Fruit fly (Drosophila melanogaster) whole organism, embryonic: Measurements from ENCODE around the gene galla-2.

Experiments used
- Asciz ChIP-seq: fragments of 200-800 bp; sonication (Bioruptor generic); optimal IDR thresholded peaks from 2 replicates; lab custom pipeline; 2017; ENCODE audit warnings: missing biosample characterization, mild to moderate bottlenecking, missing genetic modification characterization, missing genetic modification reagents
- Awh ChIP-seq: fragments of 200-800 bp; sonication (Bioruptor generic); IDR thresholded peaks from 2 replicates; pipeline ENCODE4, ENCODE4 v1.3.6; 2022; ENCODE audit warnings: missing biosample characterization, missing genetic modification characterization
- BEAF-32 ChIP-seq: fragments of 200-800 bp; sonication (Bioruptor generic); optimal IDR thresholded peaks from 3 replicates; lab custom pipeline; 2017; ENCODE audit warnings: missing biosample characterization, missing genetic modification characterization, mild to moderate bottlenecking, moderate library complexity, missing genetic modification reagents
- CG10979 ChIP-seq: fragments of 200-800 bp; sonication (Bioruptor generic); optimal IDR thresholded peaks from 2 replicates; lab custom pipeline; 2018; ENCODE audit warnings: missing biosample characterization, mild to moderate bottlenecking, missing genetic modification characterization, moderate library complexity
- CG11695 ChIP-seq: fragments of 200-800 bp; sonication (Bioruptor generic); IDR thresholded peaks from 3 replicates; pipeline ENCODE4 v1.3.6; 2022; ENCODE audit warnings: missing biosample characterization, missing genetic modification characterization
- CG12155 ChIP-seq: fragments of 200-800 bp; sonication (Bioruptor generic); optimal IDR thresholded peaks from 3 replicates; lab custom pipeline; 2016; ENCODE audit warnings: missing biosample characterization, missing genetic modification characterization
- CG13296 ChIP-seq: fragments of 200-800 bp; sonication (Bioruptor generic); optimal IDR thresholded peaks from 3 replicates; lab custom pipeline; 2018; ENCODE audit warnings: missing biosample characterization, mild to moderate bottlenecking, missing genetic modification characterization
- CG14710 ChIP-seq: fragments of 200-800 bp; sonication (Bioruptor generic); optimal IDR thresholded peaks from 3 replicates; lab custom pipeline; 2019; ENCODE audit warnings: missing biosample characterization, mild to moderate bottlenecking, missing genetic modification characterization, moderate library complexity
- CG15479 ChIP-seq: fragments of 200-800 bp; sonication (Bioruptor generic); optimal IDR thresholded peaks from 3 replicates; lab custom pipeline; 2019; ENCODE audit warnings: missing biosample characterization, mild to moderate bottlenecking, missing genetic modification characterization, moderate library complexity
- CG15514 ChIP-seq: fragments of 200-800 bp; sonication (Bioruptor generic); optimal IDR thresholded peaks from 3 replicates; lab custom pipeline; 2017; ENCODE audit warnings: missing biosample characterization, missing genetic modification characterization, mild to moderate bottlenecking, moderate library complexity, missing genetic modification reagents
- CG15696 ChIP-seq: fragments of 200-800 bp; sonication (Bioruptor generic); optimal IDR thresholded peaks from 2 replicates; lab custom pipeline; 2019; ENCODE audit warnings: missing biosample characterization, mild to moderate bottlenecking, missing genetic modification characterization, moderate library complexity
- CG17359 ChIP-seq: fragments of 200-800 bp; sonication (Bioruptor generic); optimal IDR thresholded peaks from 3 replicates; lab custom pipeline; 2018; ENCODE audit warnings: missing biosample characterization, mild to moderate bottlenecking, missing genetic modification characterization, moderate library complexity
- CG17361 ChIP-seq: fragments of 200-800 bp; sonication (Bioruptor generic); IDR thresholded peaks from 3 replicates; pipeline ENCODE4 v1.3.6; 2022; ENCODE audit warnings: missing biosample characterization, missing genetic modification characterization
- CG1792 ChIP-seq: fragments of 200-800 bp; sonication (Bioruptor generic); optimal IDR thresholded peaks from 2 replicates; lab custom pipeline; 2016; ENCODE audit warnings: missing biosample characterization, missing genetic modification characterization
- CG1832 ChIP-seq: fragments of 200-800 bp; sonication (Bioruptor generic); optimal IDR thresholded peaks from 2 replicates; lab custom pipeline; 2017; ENCODE audit warnings: missing biosample characterization, mild to moderate bottlenecking, missing genetic modification characterization, inconsistent platforms
- CG2678 ChIP-seq: fragments of 200-800 bp; sonication (Bioruptor generic); optimal IDR thresholded peaks from 3 replicates; lab custom pipeline; 2019; ENCODE audit warnings: missing biosample characterization, mild to moderate bottlenecking, missing genetic modification characterization, moderate library complexity
- CG30020 ChIP-seq: fragments of 200-800 bp; optimal IDR thresholded peaks from 2 replicates; lab custom pipeline; 2019; ENCODE audit warnings: missing biosample characterization, mild to moderate bottlenecking, missing genetic modification characterization, moderate library complexity
- CG33213 ChIP-seq: fragments of 200-800 bp; sonication (Bioruptor generic); optimal IDR thresholded peaks from 3 replicates; lab custom pipeline; 2016; ENCODE audit warnings: missing biosample characterization, missing genetic modification characterization
- CG3847 ChIP-seq: fragments of 200-800 bp; sonication (Bioruptor generic); IDR thresholded peaks from 2 replicates; pipeline ENCODE4 v1.3.6; 2022; ENCODE audit warnings: missing biosample characterization, missing genetic modification characterization
- CG5180 ChIP-seq: fragments of 200-800 bp; sonication (Bioruptor generic); optimal IDR thresholded peaks from 3 replicates; lab custom pipeline; 2017; ENCODE audit warnings: missing biosample characterization, missing genetic modification characterization, mild to moderate bottlenecking, moderate library complexity, missing genetic modification reagents
- CG7745 ChIP-seq: fragments of 200-800 bp; sonication (Bioruptor generic); optimal IDR thresholded peaks from 2 replicates; lab custom pipeline; 2018; ENCODE audit warnings: missing biosample characterization, mild to moderate bottlenecking, missing genetic modification characterization, moderate library complexity
- CG8924 ChIP-seq: fragments of 200-800 bp; optimal IDR thresholded peaks from 3 replicates; lab custom pipeline; 2019; ENCODE audit warnings: missing biosample characterization, mild to moderate bottlenecking, missing genetic modification characterization, moderate library complexity
- CoRest ChIP-seq: fragments of 200-800 bp; sonication (Bioruptor generic); optimal IDR thresholded peaks from 3 replicates; lab custom pipeline; 2018; ENCODE audit warnings: missing biosample characterization, mild to moderate bottlenecking, missing genetic modification characterization, moderate library complexity
- D19B ChIP-seq: fragments of 200-800 bp; sonication (Bioruptor generic); optimal IDR thresholded peaks from 2 replicates; lab custom pipeline; 2017; ENCODE audit warnings: missing biosample characterization, mild to moderate bottlenecking, missing genetic modification characterization
- Dll ChIP-seq: fragments of 200-800 bp; sonication (Bioruptor generic); IDR thresholded peaks from 4 replicates; pipeline ENCODE4 v1.3.6; 2022; ENCODE audit warnings: missing biosample characterization, missing genetic modification characterization; ENCODE audit not compliant: partially characterized antibody
- Drgx ChIP-seq: fragments of 200-800 bp; sonication (Bioruptor generic); IDR thresholded peaks from 2 replicates; pipeline ENCODE4 v1.3.6; 2022; ENCODE audit warnings: missing biosample characterization, missing genetic modification characterization
- E2f1 ChIP-seq: fragments of 200-800 bp; sonication (Bioruptor generic); IDR thresholded peaks from 2 replicates; pipeline ENCODE4 v1.3.6; 2022; ENCODE audit warnings: missing biosample characterization, missing genetic modification characterization
- Hand ChIP-seq: fragments of 200-800 bp; sonication (Bioruptor generic); optimal IDR thresholded peaks from 2 replicates; lab custom pipeline; 2017; ENCODE audit warnings: mild to moderate bottlenecking, missing biosample characterization, missing genetic modification reagents, missing genetic modification characterization
- Hsf ChIP-seq: fragments of 200-800 bp; sonication (Bioruptor generic); optimal IDR thresholded peaks from 3 replicates; lab custom pipeline; 2016; ENCODE audit warnings: missing biosample characterization, missing genetic modification characterization
- Kr ChIP-seq: fragments of 200-800 bp; sonication (Bioruptor generic); optimal IDR thresholded peaks from 2 replicates; lab custom pipeline; 2017; ENCODE audit warnings: missing biosample characterization, mild to moderate bottlenecking, missing genetic modification characterization
- MTF-1 ChIP-seq: fragments of 200-800 bp; sonication (Bioruptor generic); optimal IDR thresholded peaks from 2 replicates; lab custom pipeline; 2018; ENCODE audit warnings: missing biosample characterization, mild to moderate bottlenecking, missing genetic modification characterization, borderline replicate concordance
- Opbp ChIP-seq: fragments of 200-800 bp; sonication (Bioruptor generic); IDR thresholded peaks from 3 replicates; pipeline ENCODE4 v1.3.6; 2022; ENCODE audit warnings: missing biosample characterization, missing genetic modification characterization; ENCODE audit not compliant: partially characterized antibody
- Sox102F ChIP-seq: fragments of 200-800 bp; sonication (Bioruptor generic); optimal IDR thresholded peaks from 2 replicates; lab custom pipeline; 2018; ENCODE audit warnings: missing biosample characterization, mild to moderate bottlenecking, missing genetic modification characterization, moderate library complexity
- Sry-δ ChIP-seq: fragments of 200-800 bp; sonication (Bioruptor generic); optimal IDR thresholded peaks from 2 replicates; lab custom pipeline; 2016; ENCODE audit warnings: missing biosample characterization, missing genetic modification characterization
- aop ChIP-seq: fragments of 200-800 bp; sonication (Bioruptor generic); IDR thresholded peaks from 2 replicates; pipeline ENCODE4 v1.3.6; 2022; ENCODE audit warnings: missing biosample characterization, missing genetic modification characterization
- chif ChIP-seq, 2 experiments: fragments of 200-800 bp; sonication (Bioruptor generic); optimal IDR thresholded peaks; 3 replicates each; lab custom pipeline; 2016; ENCODE audit warnings: missing biosample characterization in 2 of 2, missing genetic modification characterization in 2 of 2
- dmrt11E ChIP-seq: fragments of 200-800 bp; sonication (Bioruptor generic); optimal IDR thresholded peaks from 3 replicates; lab custom pipeline; 2018; ENCODE audit warnings: missing biosample characterization, mild to moderate bottlenecking, missing genetic modification characterization, moderate library complexity
- dpn ChIP-seq, 2 experiments: fragments of 200-800 bp; sonication (Bioruptor generic); optimal IDR thresholded peaks; 3 replicates each; lab custom pipeline; 2016; ENCODE audit warnings: missing biosample characterization in 2 of 2, missing genetic modification characterization in 2 of 2
- grn ChIP-seq: fragments of 200-800 bp; sonication (Bioruptor generic); optimal IDR thresholded peaks from 3 replicates; lab custom pipeline; 2017; ENCODE audit warnings: missing biosample characterization, missing genetic modification characterization
- nerfin-1 ChIP-seq: fragments of 200-800 bp; sonication (Bioruptor generic); optimal IDR thresholded peaks from 3 replicates; lab custom pipeline; 2019; ENCODE audit warnings: missing biosample characterization, mild to moderate bottlenecking, missing genetic modification characterization, moderate library complexity
- pho ChIP-seq: fragments of 200-800 bp; sonication (Bioruptor generic); optimal IDR thresholded peaks from 2 replicates; lab custom pipeline; 2016; ENCODE audit warnings: missing biosample characterization, missing genetic modification characterization
- prd ChIP-seq, 3 experiments: fragments of >200 bp in 2 of 3; fragments of 200-800 bp in 1 of 3; sonication (Bioruptor generic) in 1 of 3; optimal IDR thresholded peaks in 2 of 3; IDR thresholded peaks in 1 of 3; 2 replicates in 2 of 3; 3 replicates in 1 of 3; pipeline versions ENCODE4 v1.3.6 to Lab custom; 2017 to 2022; ENCODE audit warnings: missing biosample characterization in 1 of 3, missing genetic modification characterization in 1 of 3
- pros ChIP-seq: fragments of 200-800 bp; sonication (Bioruptor generic); optimal IDR thresholded peaks from 3 replicates; lab custom pipeline; 2019; ENCODE audit warnings: missing biosample characterization, mild to moderate bottlenecking, missing genetic modification characterization, moderate library complexity
- pum ChIP-seq: fragments of 200-800 bp; sonication (Bioruptor generic); optimal IDR thresholded peaks from 2 replicates; lab custom pipeline; 2016; ENCODE audit warnings: missing biosample characterization, missing genetic modification characterization
- sd ChIP-seq: fragments of 200-800 bp; sonication (Bioruptor generic); optimal IDR thresholded peaks from 3 replicates; lab custom pipeline; 2018; ENCODE audit warnings: missing biosample characterization, mild to moderate bottlenecking, missing genetic modification characterization, moderate library complexity
- tll ChIP-seq, 2 experiments: fragments of 200-800 bp in 1 of 2; fragments of >200 bp in 1 of 2; sonication (Bioruptor generic) in 1 of 2; optimal IDR thresholded peaks; 2 replicates each; lab custom pipeline; 2017 to 2019; ENCODE audit warnings: missing biosample characterization in 2 of 2, missing genetic modification characterization in 2 of 2, mild to moderate bottlenecking in 1 of 2, moderate library complexity in 1 of 2
- trh ChIP-seq: fragments of 200-800 bp; sonication (Bioruptor generic); optimal IDR thresholded peaks from 2 replicates; lab custom pipeline; 2016; ENCODE audit warnings: missing biosample characterization, missing genetic modification characterization

Gene galla-2

DNA sequence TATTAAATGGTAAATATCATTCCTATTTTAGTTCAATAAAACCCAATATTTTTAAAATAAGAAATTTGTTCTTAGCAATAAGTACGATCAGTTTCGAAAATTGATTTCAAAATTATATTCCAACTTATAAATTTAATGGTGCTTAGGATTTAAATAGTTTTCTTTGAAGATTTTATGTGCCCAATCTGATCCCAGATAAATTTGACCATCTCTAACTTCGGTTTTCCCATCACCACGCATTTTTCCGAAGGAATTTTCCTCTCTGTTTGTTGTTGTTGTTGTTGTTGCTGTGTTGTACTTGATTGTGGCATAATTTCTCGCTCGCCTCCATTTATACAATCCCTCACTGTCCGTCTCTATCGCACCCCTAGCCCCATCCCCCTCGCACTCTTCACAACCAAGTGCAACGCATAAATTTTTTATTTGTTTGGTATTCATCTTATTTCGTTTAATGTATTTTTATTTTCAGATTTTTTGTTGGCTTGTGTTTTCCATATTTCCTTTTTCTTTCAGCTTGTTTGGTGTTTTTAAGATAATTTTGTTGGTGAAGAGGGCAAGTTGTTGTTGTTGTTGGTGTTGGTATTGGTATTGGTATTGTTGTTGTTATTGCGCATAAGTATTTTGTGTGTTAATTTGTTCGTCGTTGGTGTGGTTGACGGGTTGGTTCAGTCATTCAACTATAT, 32.9 kb upstream of the galla-2 start (continued):
- peak; percentile 15 for TF ChIP-seq CG7745 (tag; lab: Kevin White, UChicago)
- TF ChIP-seq CG11695 (GFP tag; lab: Robert Waterston, UW), result peak; percentile 20; the same call in 1 of the 3 replicates
- peak in 1 of 2 experiments; percentile 39 for TF ChIP-seq chif (GFP tag; optimal IDR thresholded peaks at IDR 0.05; lab: Kevin White, UChicago)
- peak; percentile 62 for TF ChIP-seq CG10979 (tag; lab: Kevin White, UChicago)
- peak; percentile 78 for TF ChIP-seq dmrt11E (tag; lab: Kevin White, UChicago)
- TF ChIP-seq Opbp (GFP tag; lab: Robert Waterston, UW), result peak; percentile 13; the same call in 1 of the 3 replicates
- no peak for TF ChIP-seq CG3847
- TF ChIP-seq BEAF-32 (GFP tag; lab: Kevin White, UChicago), result peak; percentile 32
- TF ChIP-seq Hsf, result no peak
- no peak for TF ChIP-seq trh (GFP tag; lab: Kevin White, UChicago)
- TF ChIP-seq D19B (GFP tag; lab: Kevin White, UChicago), result no peak
- peak; percentile 37 for TF ChIP-seq Sox102F (GFP tag; lab: Kevin White, UChicago)
- TF ChIP-seq CG17361 (GFP tag; lab: Robert Waterston, UW), result peak; percentile 63; the same call in 2 of the 3 replicates
- no peak for TF ChIP-seq Drgx (GFP tag; lab: Robert Waterston, UW)
- peak; percentile 2 for TF ChIP-seq CG30020 (tag; lab: Kevin White, UChicago)
- peak; percentile 26 for TF ChIP-seq CoRest
- TF ChIP-seq nerfin-1 (tag; lab: Kevin White, UChicago), result peak; percentile 63
- no peak for TF ChIP-seq Hand
- TF ChIP-seq CG15514 (GFP tag; lab: Kevin White, UChicago), result no peak
- peak; percentile 59 for TF ChIP-seq CG1832 (GFP tag; lab: Kevin White, UChicago)
- peak; percentile 80 for TF ChIP-seq CG8924 (tag; lab: Kevin White, UChicago)
- TF ChIP-seq grn, result peak; percentile 3
- peak; percentile 59 for TF ChIP-seq CG15696 (tag; lab: Kevin White, UChicago)
- TF ChIP-seq CG17359 (tag; lab: Kevin White, UChicago), result peak; percentile 35
- TF ChIP-seq sd, result peak; percentile 83
- TF ChIP-seq aop (GFP tag; lab: Robert Waterston, UW), result no peak
- TF ChIP-seq CG5180 (GFP tag; lab: Kevin White, UChicago), result peak; percentile 48
- no peak for TF ChIP-seq prd (optimal IDR thresholded peaks at IDR 0.05; lab: Kevin White, UChicago)
- peak; percentile 34; the same call in 2 of the 3 replicates for TF ChIP-seq prd (GFP tag; IDR thresholded peaks at IDR 0.05; lab: Robert Waterston, UW)
- peak; percentile 32 for TF ChIP-seq CG2678 (tag; lab: Kevin White, UChicago)
- TF ChIP-seq MTF-1, result no peak
- no peak for TF ChIP-seq CG1792 (GFP tag; lab: Kevin White, UChicago)
- TF ChIP-seq CG15479 (GFP tag; lab: Kevin White, UChicago), result peak; percentile 35
- peak; percentile 15 to 26 for TF ChIP-seq dpn (GFP tag; optimal IDR thresholded peaks at IDR 0.05; lab: Kevin White, UChicago)
- peak; percentile 17; the same call in 1 of the 2 replicates for TF ChIP-seq Awh (GFP tag; lab: Robert Waterston, UW)
- TF ChIP-seq CG12155 (GFP tag; lab: Kevin White, UChicago), result no peak
- no peak for TF ChIP-seq pum
- TF ChIP-seq E2f1 (GFP tag; lab: Robert Waterston, UW), result 0 out of 2 replicates have a peak, but pooled peaks have one; percentile 8
- TF ChIP-seq tll (GFP tag; optimal IDR thresholded peaks at IDR 0.05; lab: Kevin White, UChicago), result peak in 1 of 2 experiments; percentile 27
- no peak for TF ChIP-seq CG13296 (GFP tag; lab: Kevin White, UChicago)
- no peak for TF ChIP-seq Kr
- no peak for TF ChIP-seq CG33213 (GFP tag; lab: Kevin White, UChicago)
- TF ChIP-seq pho, result no peak
- peak; percentile 30 for TF ChIP-seq CG14710 (tag; lab: Kevin White, UChicago)
- TF ChIP-seq Asciz (GFP tag; lab: Kevin White, UChicago), result no peak
- TF ChIP-seq Sry-δ (GFP tag; lab: Kevin White, UChicago), result peak; percentile 65
- peak; percentile 27 for TF ChIP-seq pros (GFP tag; lab: Kevin White, UChicago)
- no peak for TF ChIP-seq Dll (GFP tag; lab: Robert Waterston, UW)
